Worm (Caenorhabditis elegans): ENCODE data around the gene C39E9.7.

DNA sequence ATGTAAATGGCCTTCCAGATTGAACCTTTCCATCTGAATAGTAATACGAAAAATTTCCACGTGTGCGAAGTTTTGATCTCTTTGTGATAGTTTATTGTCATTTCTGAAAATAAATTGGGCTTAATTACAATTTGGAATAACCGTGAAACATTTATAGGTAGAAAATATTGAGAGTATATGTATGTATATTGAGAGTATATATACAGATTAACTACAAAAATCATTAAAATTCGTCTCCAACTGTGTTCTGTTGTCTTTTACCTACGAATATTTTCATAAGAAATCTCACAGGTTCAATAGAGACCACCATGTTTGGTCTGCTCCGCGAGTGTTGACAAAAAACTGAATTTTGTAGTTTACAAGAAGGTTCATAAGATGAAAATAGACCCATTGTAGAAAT, 36.5 kb upstream of the C39E9.7 start, which contains the start of gene best-2:
- no peak for TF ChIP-seq ceh-20 (GFP tag; IDR thresholded peaks at IDR 0.05)
- TF ChIP-seq Y105C5A.15 (GFP tag; IDR thresholded peaks at IDR 0.05), result no peak
- no peak for TF ChIP-seq snpc-4 (tag; optimal IDR thresholded peaks at IDR 0.05)
- TF ChIP-seq ama-1 (optimal IDR thresholded peaks at IDR 0.05), result no peak
- TF ChIP-seq ceh-28 (tag; optimal IDR thresholded peaks at IDR 0.05), result no peak
- TF ChIP-seq nhr-76 (tag; optimal IDR thresholded peaks at IDR 0.05), result no peak
- no peak for TF ChIP-seq dpl-1 (GFP tag; optimal IDR thresholded peaks at IDR 0.05)
- TF ChIP-seq madf-5 (GFP tag; IDR thresholded peaks at IDR 0.05), result no peak
- TF ChIP-seq nhr-11 (tag; optimal IDR thresholded peaks at IDR 0.05), result no peak
- TF ChIP-seq skn-1 (tag; optimal IDR thresholded peaks at IDR 0.05), result no peak

Measured in whole organism, L4 larva.